Worm (Caenorhabditis elegans) whole organism, late embryonic: ENCODE results near the gene cpg-8.

Source experiments
- C38D4.7 ChIP-seq: fragments of 200-800 bp; sonication (Bioruptor generic); optimal IDR thresholded peaks from 2 replicates; lab custom pipeline; 2018; ENCODE audit warnings: mild to moderate bottlenecking, missing genetic modification characterization, moderate library complexity, missing compliant biosample characterization
- ama-1 ChIP-seq: fragments of 150-350 bp; optimal IDR thresholded peaks from 2 replicates; lab custom pipeline; 2014
- ceh-24 ChIP-seq: sonication (generic microtip); optimal IDR thresholded peaks from 2 replicates; lab custom pipeline; 2016; ENCODE audit warnings: mild to moderate bottlenecking, missing genetic modification characterization, missing compliant biosample characterization
- ceh-9 ChIP-seq: sonication (generic microtip); optimal IDR thresholded peaks from 2 replicates; lab custom pipeline; 2016; ENCODE audit warnings: mild to moderate bottlenecking, missing genetic modification characterization, inconsistent platforms, missing compliant biosample characterization
- che-1 ChIP-seq: sonication (generic microtip); optimal IDR thresholded peaks from 2 replicates; lab custom pipeline; 2016; ENCODE audit warnings: mild to moderate bottlenecking, missing genetic modification characterization, missing compliant biosample characterization
- elt-4 ChIP-seq: sonication (generic microtip); optimal IDR thresholded peaks from 2 replicates; lab custom pipeline; 2016; ENCODE audit warnings: missing genetic modification characterization, missing compliant biosample characterization
- fax-1 ChIP-seq: sonication (generic microtip); optimal IDR thresholded peaks from 2 replicates; lab custom pipeline; 2016; ENCODE audit warnings: missing genotype, missing genetic modification characterization, missing compliant biosample characterization
- fkh-10 ChIP-seq: fragments of 150-350 bp; optimal IDR thresholded peaks from 2 replicates; lab custom pipeline; 2014; ENCODE audit warnings: missing biosample characterization, missing genetic modification reagents, missing genetic modification characterization
- lin-11 ChIP-seq: fragments of 200-800 bp; sonication (Bioruptor generic); optimal IDR thresholded peaks from 2 replicates; lab custom pipeline; 2018; ENCODE audit warnings: mild to moderate bottlenecking, missing genetic modification characterization, missing compliant biosample characterization
- mec-3 ChIP-seq: sonication (generic microtip); optimal IDR thresholded peaks from 2 replicates; lab custom pipeline; 2016; ENCODE audit warnings: borderline replicate concordance, missing genetic modification characterization, missing compliant biosample characterization
- pag-3 ChIP-seq: sonication (generic microtip); optimal IDR thresholded peaks from 2 replicates; lab custom pipeline; 2016; ENCODE audit warnings: missing compliant biosample characterization, missing genetic modification characterization, borderline replicate concordance
- pqm-1 ChIP-seq: sonication (generic microtip); optimal IDR thresholded peaks from 2 replicates; lab custom pipeline; 2016; ENCODE audit warnings: missing genetic modification characterization, missing compliant biosample characterization
- ref-2 ChIP-seq: sonication (generic microtip); optimal IDR thresholded peaks from 2 replicates; lab custom pipeline; 2016; ENCODE audit warnings: missing genetic modification characterization, missing compliant biosample characterization
- unc-86 ChIP-seq: sonication (generic microtip); optimal IDR thresholded peaks from 2 replicates; lab custom pipeline; 2016; ENCODE audit warnings: missing genetic modification characterization, missing compliant biosample characterization

ce11 chrV:4734608-4735007, 42.4 kb upstream of the cpg-8 start:
- no peak for TF ChIP-seq lin-11 (tag; lab: Kevin White, UChicago)
- no peak for TF ChIP-seq elt-4
- no peak for TF ChIP-seq ceh-9 (tag; lab: Kevin White, UChicago)
- TF ChIP-seq mec-3 (tag; lab: Kevin White, UChicago), result no peak
- TF ChIP-seq ceh-24, result no peak
- no peak for TF ChIP-seq ama-1
- TF ChIP-seq fkh-10 (GFP tag; lab: Kevin White, UChicago), result no peak
- no peak for TF ChIP-seq ref-2 (tag; lab: Kevin White, UChicago)
- TF ChIP-seq che-1, result no peak
- no peak for TF ChIP-seq fax-1 (tag; lab: Kevin White, UChicago)
- TF ChIP-seq pqm-1 (tag; lab: Kevin White, UChicago), result no peak
- TF ChIP-seq unc-86, result no peak
- no peak for TF ChIP-seq C38D4.7 (GFP tag; lab: Kevin White, UChicago)
- TF ChIP-seq pag-3 (tag; lab: Kevin White, UChicago), result no peak
